Worm (Caenorhabditis elegans): Measurements from ENCODE around the gene sdz-21.
A peak's percentile ranks its signal among the peaks of the same experiment; 100 is the strongest.

The sdz-21 gene

DNA sequence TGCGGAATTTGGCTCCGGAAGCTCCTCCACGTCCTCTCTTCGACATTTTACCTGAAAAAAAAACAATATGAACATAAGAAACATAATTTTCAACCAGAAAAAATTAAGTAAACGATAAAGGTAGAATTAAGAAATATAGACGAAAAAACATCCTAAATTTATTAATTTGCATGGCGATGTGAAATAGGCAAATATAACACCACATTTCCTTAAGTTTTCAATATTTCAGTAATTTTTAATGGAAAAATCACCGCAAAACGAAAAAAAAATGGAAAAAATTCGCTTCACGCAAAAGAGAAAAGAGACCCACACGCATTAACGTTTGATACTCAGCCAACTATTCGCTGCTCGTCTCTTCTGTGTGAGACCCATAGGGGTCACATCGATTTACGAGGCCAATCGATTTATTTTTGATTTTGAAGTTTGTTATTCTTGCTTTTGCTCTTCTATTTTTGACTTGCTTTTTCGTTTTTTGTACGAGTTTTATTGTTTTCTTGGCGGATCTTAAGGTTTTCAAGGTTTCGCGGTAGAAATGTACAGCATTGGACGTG, 49.3 kb upstream of the sdz-21 start, which contains the start of gene rpl-23 (continued):
- TF ChIP-seq F23B12.7 (tag; optimal IDR thresholded peaks at IDR 0.05; ENCODE audit: insufficient read depth), result peak; percentile 92
- peak; percentile 60; the same call in 1 of the 2 replicates for TF ChIP-seq dox-1 (GFP tag; IDR thresholded peaks at IDR 0.05)
- no peak for TF ChIP-seq attf-6 (GFP tag; IDR thresholded peaks at IDR 0.05)
- peak; percentile 80 for TF ChIP-seq madf-6 (GFP tag; IDR thresholded peaks at IDR 0.05)
- TF ChIP-seq snpc-3.4 (tag; optimal IDR thresholded peaks at IDR 0.05), result peak; percentile 87
- peak; percentile 65 for TF ChIP-seq efl-1 (GFP tag; optimal IDR thresholded peaks at IDR 0.05)
- no peak for TF ChIP-seq repo-1 (tag; optimal IDR thresholded peaks at IDR 0.05)
- no peak for TF ChIP-seq F39B2.1 (GFP tag; IDR thresholded peaks at IDR 0.05)
- peak; percentile 5 for TF ChIP-seq nhr-80 (tag; optimal IDR thresholded peaks at IDR 0.05)
- TF ChIP-seq attf-5 (GFP tag; optimal IDR thresholded peaks at IDR 0.05), result peak; percentile 91
- TF ChIP-seq rpc-1 (optimal IDR thresholded peaks at IDR 0.05), result no peak
- TF ChIP-seq rpc-1 (tag; optimal IDR thresholded peaks at IDR 0.05), result no peak
- peak; percentile 67 for TF ChIP-seq tlf-1 (GFP tag; optimal IDR thresholded peaks at IDR 0.05)
- no peak for TF ChIP-seq unc-62 (GFP tag; optimal IDR thresholded peaks at IDR 0.05)
- TF ChIP-seq Y56A3A.18 (GFP tag; IDR thresholded peaks at IDR 0.05), result no peak
- peak; percentile 98 for TF ChIP-seq F33H1.4 (GFP tag; IDR thresholded peaks at IDR 0.05)
- peak in 1 of 2 experiments; percentile 1 for TF ChIP-seq let-607 (tag; optimal IDR thresholded peaks at IDR 0.05)
- TF ChIP-seq sptf-2 (GFP tag; optimal IDR thresholded peaks at IDR 0.05), result no peak
- TF ChIP-seq unc-130 (GFP tag; optimal IDR thresholded peaks at IDR 0.05), result no peak
- TF ChIP-seq mcd-1 (GFP tag; IDR thresholded peaks at IDR 0.05), result peak; percentile 73
- TF ChIP-seq sea-2 (GFP tag; IDR thresholded peaks at IDR 0.05), result no peak
- TF ChIP-seq F52B5.7 (tag; optimal IDR thresholded peaks at IDR 0.05), result no peak
- TF ChIP-seq F22D6.2 (tag; optimal IDR thresholded peaks at IDR 0.05), result no peak
- TF ChIP-seq lag-1 (GFP tag; IDR thresholded peaks at IDR 0.05), result no peak
- TF ChIP-seq B0019.2 (GFP tag; conservative IDR thresholded peaks at IDR 0.05), result peak; percentile 48; the same call in 1 of the 2 replicates
- peak; percentile 81 for TF ChIP-seq ZK185.1 (tag; optimal IDR thresholded peaks at IDR 0.05; ENCODE audit: poor library complexity, severe bottlenecking)
- TF ChIP-seq ama-1 (optimal IDR thresholded peaks at IDR 0.05), result no peak
- TF ChIP-seq ama-1 (GFP tag; optimal IDR thresholded peaks at IDR 0.05), result peak in 1 of 2 experiments; percentile 19
- TF ChIP-seq ceh-27 (GFP tag; optimal IDR thresholded peaks at IDR 0.05), result peak; percentile 77
- TF ChIP-seq chd-7 (tag; optimal IDR thresholded peaks at IDR 0.05), result no peak
- peak; percentile 53 for TF ChIP-seq lsy-27 (tag; optimal IDR thresholded peaks at IDR 0.05; ENCODE audit: borderline replicate concordance, insufficient read depth)
- peak; percentile 85 for TF ChIP-seq Y53G8AR.9 (GFP tag; conservative IDR thresholded peaks at IDR 0.05)
- TF ChIP-seq nfya-2 (GFP tag; IDR thresholded peaks at IDR 0.05), result no peak
- TF ChIP-seq snpc-1.3 (tag; optimal IDR thresholded peaks at IDR 0.05; ENCODE audit: insufficient read depth), result peak; percentile 78
- peak; percentile 87 for TF ChIP-seq hmg-1.2 (GFP tag; IDR thresholded peaks at IDR 0.05)
- 0 out of 2 replicates have a peak, but pooled peaks have one; percentile 48 for TF ChIP-seq aptf-2 (GFP tag; conservative IDR thresholded peaks at IDR 0.05)
- no peak for TF ChIP-seq egl-18 (GFP tag; IDR thresholded peaks at IDR 0.05)
- TF ChIP-seq pbrm-1 (GFP tag; IDR thresholded peaks at IDR 0.05), result peak; percentile 67
- peak; percentile 61 for TF ChIP-seq tbp1 (GFP tag; optimal IDR thresholded peaks at IDR 0.05)
- TF ChIP-seq ceh-91 (GFP tag; IDR thresholded peaks at IDR 0.05), result peak; percentile 68
- no peak; the same call in 1 of the 2 replicates for TF ChIP-seq cebp-1 (GFP tag; IDR thresholded peaks at IDR 0.05)
- TF ChIP-seq cebp-1 (tag; optimal IDR thresholded peaks at IDR 0.05), result peak; percentile 68
